Worm (Caenorhabditis elegans) whole organism, late embryonic: ENCODE results near the gene oxi-1.
A peak's percentile ranks its signal among the peaks of the same experiment; 100 is the strongest.

Experiments
- C38D4.7 ChIP-seq: fragments of 200-800 bp; sonication (Bioruptor generic); optimal IDR thresholded peaks from 2 replicates; lab custom pipeline; 2018; ENCODE audit warnings: mild to moderate bottlenecking, missing genetic modification characterization, moderate library complexity, missing compliant biosample characterization
- F13H6.1 ChIP-seq: sonication (generic microtip); optimal IDR thresholded peaks from 2 replicates; lab custom pipeline; 2016; ENCODE audit warnings: missing genetic modification characterization, missing compliant biosample characterization
- K02D7.2 ChIP-seq: sonication (generic microtip); optimal IDR thresholded peaks from 2 replicates; lab custom pipeline; 2017; ENCODE audit warnings: mild to moderate bottlenecking, missing genetic modification characterization, missing compliant biosample characterization
- T23F11.4 ChIP-seq: fragments of 200-800 bp; sonication (Bioruptor generic); optimal IDR thresholded peaks from 2 replicates; lab custom pipeline; 2018; ENCODE audit warnings: mild to moderate bottlenecking, missing genetic modification characterization, missing compliant biosample characterization
- Y22D7AL.16 ChIP-seq: sonication (generic microtip); optimal IDR thresholded peaks from 2 replicates; lab custom pipeline; 2016; ENCODE audit warnings: missing genetic modification characterization, missing compliant biosample characterization
- ahr-1 ChIP-seq: sonication (generic microtip); optimal IDR thresholded peaks from 2 replicates; lab custom pipeline; 2016; ENCODE audit warnings: missing genetic modification characterization, missing compliant biosample characterization
- ama-1 ChIP-seq: fragments of 150-350 bp; optimal IDR thresholded peaks from 2 replicates; lab custom pipeline; 2014
- ceh-14 ChIP-seq: sonication (generic microtip); optimal IDR thresholded peaks from 2 replicates; lab custom pipeline; 2016; ENCODE audit warnings: missing genotype, missing genetic modification characterization, missing compliant biosample characterization
- ceh-18 ChIP-seq: sonication (generic microtip); optimal IDR thresholded peaks from 2 replicates; lab custom pipeline; 2016; ENCODE audit warnings: missing genetic modification characterization, missing compliant biosample characterization
- ceh-2 ChIP-seq: sonication (generic microtip); optimal IDR thresholded peaks from 2 replicates; lab custom pipeline; 2016; ENCODE audit warnings: missing genotype, missing genetic modification characterization, missing compliant biosample characterization
- ceh-22 ChIP-seq: sonication (generic microtip); optimal IDR thresholded peaks from 2 replicates; lab custom pipeline; 2017; ENCODE audit warnings: missing biosample characterization, missing genetic modification characterization
- ceh-24 ChIP-seq: sonication (generic microtip); optimal IDR thresholded peaks from 2 replicates; lab custom pipeline; 2016; ENCODE audit warnings: mild to moderate bottlenecking, missing genetic modification characterization, missing compliant biosample characterization
- ceh-30 ChIP-seq: fragments of 150-350 bp; optimal IDR thresholded peaks from 2 replicates; lab custom pipeline; 2014; ENCODE audit warnings: missing biosample characterization, missing genetic modification characterization
- ceh-31 ChIP-seq: sonication (generic microtip); optimal IDR thresholded peaks from 2 replicates; lab custom pipeline; 2016; ENCODE audit warnings: missing genetic modification characterization, missing compliant biosample characterization
- ceh-34 ChIP-seq: sonication (generic microtip); optimal IDR thresholded peaks from 2 replicates; lab custom pipeline; 2016; ENCODE audit warnings: mild to moderate bottlenecking, missing genetic modification characterization, missing compliant biosample characterization
- ceh-45 ChIP-seq: fragments of 200-800 bp; sonication (Bioruptor generic); IDR thresholded peaks from 2 replicates; pipeline ENCODE4 v1.3.6; 2022; ENCODE audit warnings: missing genetic modification reagents, missing genetic modification characterization, missing compliant biosample characterization
- ceh-48 ChIP-seq: sonication (generic microtip); optimal IDR thresholded peaks from 2 replicates; lab custom pipeline; 2016; ENCODE audit warnings: missing genetic modification characterization, inconsistent platforms, missing compliant biosample characterization
- ceh-6 ChIP-seq: fragments of 200-800 bp; sonication (Bioruptor generic); optimal IDR thresholded peaks from 2 replicates; lab custom pipeline; 2018; ENCODE audit warnings: mild to moderate bottlenecking, missing genetic modification characterization, missing compliant biosample characterization
- che-1 ChIP-seq: sonication (generic microtip); optimal IDR thresholded peaks from 2 replicates; lab custom pipeline; 2016; ENCODE audit warnings: mild to moderate bottlenecking, missing genetic modification characterization, missing compliant biosample characterization
- dmd-4 ChIP-seq: sonication (generic microtip); optimal IDR thresholded peaks from 2 replicates; lab custom pipeline; 2016; ENCODE audit warnings: borderline replicate concordance, missing genetic modification characterization, missing compliant biosample characterization
- dve-1 ChIP-seq: sonication (generic microtip); optimal IDR thresholded peaks from 2 replicates; lab custom pipeline; 2017; ENCODE audit warnings: antibody characterized with exemption, mild to moderate bottlenecking, missing genetic modification characterization, missing compliant biosample characterization
- elt-2 ChIP-seq: sonication (generic microtip); optimal IDR thresholded peaks from 2 replicates; lab custom pipeline; 2016; ENCODE audit warnings: missing genetic modification reagents, missing genetic modification characterization, missing compliant biosample characterization
- elt-4 ChIP-seq: sonication (generic microtip); optimal IDR thresholded peaks from 2 replicates; lab custom pipeline; 2016; ENCODE audit warnings: missing genetic modification characterization, missing compliant biosample characterization
- ets-4 ChIP-seq: sonication (generic microtip); optimal IDR thresholded peaks from 2 replicates; lab custom pipeline; 2016; ENCODE audit warnings: missing genetic modification characterization, missing compliant biosample characterization
- eyg-1 ChIP-seq: sonication (generic microtip); optimal IDR thresholded peaks from 2 replicates; lab custom pipeline; 2016; ENCODE audit warnings: missing genotype, missing genetic modification characterization, missing compliant biosample characterization
- fax-1 ChIP-seq: sonication (generic microtip); optimal IDR thresholded peaks from 2 replicates; lab custom pipeline; 2016; ENCODE audit warnings: missing genotype, missing genetic modification characterization, missing compliant biosample characterization
- fkh-10 ChIP-seq: fragments of 150-350 bp; optimal IDR thresholded peaks from 2 replicates; lab custom pipeline; 2014; ENCODE audit warnings: missing biosample characterization, missing genetic modification reagents, missing genetic modification characterization
- fkh-6 ChIP-seq: sonication (generic microtip); optimal IDR thresholded peaks from 2 replicates; lab custom pipeline; 2016; ENCODE audit warnings: missing genetic modification characterization, missing compliant biosample characterization
- gmeb-2 ChIP-seq: sonication (generic microtip); optimal IDR thresholded peaks from 2 replicates; lab custom pipeline; 2016; ENCODE audit warnings: missing genetic modification characterization, inconsistent platforms, missing compliant biosample characterization
- hlh-15 ChIP-seq: sonication (generic microtip); optimal IDR thresholded peaks from 2 replicates; lab custom pipeline; 2016; ENCODE audit warnings: missing genetic modification characterization, missing compliant biosample characterization
- hlh-30 ChIP-seq: sonication (generic microtip); optimal IDR thresholded peaks from 2 replicates; lab custom pipeline; 2017; ENCODE audit warnings: antibody characterized with exemption, missing genetic modification characterization, missing compliant biosample characterization; ENCODE audit not compliant: insufficient read depth
- hlh-6 ChIP-seq: sonication (generic microtip); optimal IDR thresholded peaks from 2 replicates; lab custom pipeline; 2016; ENCODE audit warnings: missing genotype, missing genetic modification characterization, missing compliant biosample characterization
- hlh-8 ChIP-seq: sonication (generic microtip); optimal IDR thresholded peaks from 2 replicates; lab custom pipeline; 2016; ENCODE audit warnings: missing genotype, missing genetic modification characterization, missing compliant biosample characterization
- lin-11 ChIP-seq: fragments of 200-800 bp; sonication (Bioruptor generic); optimal IDR thresholded peaks from 2 replicates; lab custom pipeline; 2018; ENCODE audit warnings: mild to moderate bottlenecking, missing genetic modification characterization, missing compliant biosample characterization
- madf-2 ChIP-seq: sonication (generic microtip); optimal IDR thresholded peaks from 2 replicates; lab custom pipeline; 2017; ENCODE audit warnings: missing genetic modification characterization, missing compliant biosample characterization
- mec-3 ChIP-seq: sonication (generic microtip); optimal IDR thresholded peaks from 2 replicates; lab custom pipeline; 2016; ENCODE audit warnings: borderline replicate concordance, missing genetic modification characterization, missing compliant biosample characterization
- nhr-11 ChIP-seq: fragments of 150-350 bp; optimal IDR thresholded peaks from 2 replicates; lab custom pipeline; 2014; ENCODE audit warnings: missing biosample characterization, missing genetic modification characterization
- npax-4 ChIP-seq: sonication (generic microtip); optimal IDR thresholded peaks from 2 replicates; lab custom pipeline; 2016; ENCODE audit warnings: missing genetic modification characterization, missing compliant biosample characterization
- odd-2 ChIP-seq: sonication (generic microtip); optimal IDR thresholded peaks from 2 replicates; lab custom pipeline; 2017; ENCODE audit warnings: antibody characterized with exemption, mild to moderate bottlenecking, missing genetic modification characterization, missing compliant biosample characterization
- pat-9 ChIP-seq: fragments of 200-800 bp; sonication (Bioruptor generic); optimal IDR thresholded peaks from 2 replicates; lab custom pipeline; 2018; ENCODE audit warnings: mild to moderate bottlenecking, missing genetic modification characterization, moderate library complexity, missing compliant biosample characterization
- pax-1 ChIP-seq: fragments of 150-350 bp; optimal IDR thresholded peaks from 2 replicates; lab custom pipeline; 2014; ENCODE audit warnings: missing biosample characterization, missing genetic modification characterization
- pha-2 ChIP-seq: sonication (generic microtip); optimal IDR thresholded peaks from 2 replicates; lab custom pipeline; 2017; ENCODE audit warnings: mild to moderate bottlenecking, missing genetic modification characterization, missing compliant biosample characterization
- pqm-1 ChIP-seq: sonication (generic microtip); optimal IDR thresholded peaks from 2 replicates; lab custom pipeline; 2016; ENCODE audit warnings: missing genetic modification characterization, missing compliant biosample characterization
- pros-1 ChIP-seq: fragments of 150-350 bp; optimal IDR thresholded peaks from 2 replicates; lab custom pipeline; 2014; ENCODE audit warnings: missing biosample characterization, missing genetic modification reagents, missing genetic modification characterization
- ref-2 ChIP-seq: sonication (generic microtip); optimal IDR thresholded peaks from 2 replicates; lab custom pipeline; 2016; ENCODE audit warnings: missing genetic modification characterization, missing compliant biosample characterization
- rnt-1 ChIP-seq: sonication (generic microtip); optimal IDR thresholded peaks from 2 replicates; lab custom pipeline; 2016; ENCODE audit warnings: missing genetic modification characterization, missing compliant biosample characterization
- sdc-2 ChIP-seq: sonication (generic microtip); optimal IDR thresholded peaks from 2 replicates; lab custom pipeline; 2016; ENCODE audit warnings: missing genotype, missing genetic modification characterization, missing compliant biosample characterization
- sox-4 ChIP-seq: sonication (generic microtip); optimal IDR thresholded peaks from 2 replicates; lab custom pipeline; 2017; ENCODE audit warnings: mild to moderate bottlenecking, missing genetic modification characterization, inconsistent platforms, missing compliant biosample characterization
- syd-9 ChIP-seq: sonication (generic microtip); optimal IDR thresholded peaks from 2 replicates; lab custom pipeline; 2016; ENCODE audit warnings: mild to moderate bottlenecking, missing genetic modification characterization, moderate library complexity, missing compliant biosample characterization
- tbx-2 ChIP-seq: sonication (generic microtip); optimal IDR thresholded peaks from 2 replicates; lab custom pipeline; 2016; ENCODE audit warnings: missing genetic modification characterization, missing compliant biosample characterization
- tbx-7 ChIP-seq: sonication (generic microtip); optimal IDR thresholded peaks from 2 replicates; lab custom pipeline; 2016; ENCODE audit warnings: missing genotype, missing genetic modification characterization, missing compliant biosample characterization
- unc-3 ChIP-seq, 2 experiments: fragments of 200-800 bp in 1 of 2; sonication (Bioruptor generic) in 1 of 2; sonication (generic microtip) in 1 of 2; conservative IDR thresholded peaks in 1 of 2; optimal IDR thresholded peaks in 1 of 2; 2 replicates each; pipeline versions ENCODE4 v1.3.6 to Lab custom; 2016 to 2022; ENCODE audit warnings: missing compliant biosample characterization in 2 of 2, missing genetic modification characterization in 2 of 2, missing genetic modification reagents in 1 of 2
- unc-55 ChIP-seq: sonication (generic microtip); optimal IDR thresholded peaks from 2 replicates; lab custom pipeline; 2017; ENCODE audit warnings: missing biosample characterization, missing genetic modification reagents, missing genetic modification characterization
- unc-86 ChIP-seq: sonication (generic microtip); optimal IDR thresholded peaks from 2 replicates; lab custom pipeline; 2016; ENCODE audit warnings: missing genetic modification characterization, missing compliant biosample characterization

oxi-1 gene

DNA sequence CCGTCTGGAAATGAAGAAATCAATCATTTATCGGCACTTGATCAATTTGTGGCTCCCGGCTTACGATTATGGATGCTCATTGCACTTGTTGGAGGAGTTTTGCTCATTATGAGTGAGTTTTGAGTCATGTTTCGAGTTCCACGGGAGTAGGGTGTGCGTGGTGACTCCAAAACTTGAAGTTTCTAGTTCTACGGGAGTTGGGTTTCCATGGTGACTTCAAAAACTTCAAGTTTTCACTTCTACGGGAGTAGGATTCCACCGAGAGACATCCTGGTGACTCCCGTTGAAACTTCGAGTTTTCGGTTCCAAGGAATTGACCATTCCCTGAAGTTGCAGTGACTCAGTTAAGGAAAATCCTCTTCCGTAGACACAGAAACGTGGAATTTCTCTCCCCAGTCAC lies 1.3 kb upstream of the oxi-1 start:
- TF ChIP-seq ceh-22 (tag; lab: Kevin White, UChicago) (no peak), npax-4 (tag; lab: Kevin White, UChicago) (no peak), fkh-6 (tag; lab: Kevin White, UChicago) (peak; percentile 73), sox-4 (peak; percentile 3), ets-4 (tag; lab: Kevin White, UChicago) (peak; percentile 93), ceh-18 (tag; lab: Kevin White, UChicago) (peak; percentile 21), nhr-11 (tag; lab: Kevin White, UChicago) (no peak), pqm-1 (peak; percentile 78), ceh-2 (tag; lab: Kevin White, UChicago) (peak; percentile 97), pros-1 (tag; lab: Kevin White, UChicago) (no peak), madf-2 (tag; lab: Kevin White, UChicago) (peak; percentile 1), ceh-48 (peak; percentile 24), ceh-14 (tag; lab: Kevin White, UChicago) (peak; percentile 96), eyg-1 (tag; lab: Kevin White, UChicago) (peak; percentile 15), ceh-6 (GFP tag; lab: Kevin White, UChicago) (peak; percentile 60), syd-9 (tag; lab: Kevin White, UChicago) (peak; percentile 61), fax-1 (tag; lab: Kevin White, UChicago) (peak; percentile 95), ahr-1 (tag; lab: Kevin White, UChicago) (peak; percentile 86), hlh-15 (tag; lab: Kevin White, UChicago) (no peak), tbx-2 (tag; lab: Kevin White, UChicago) (peak; percentile 98), ceh-24 (no peak), pat-9 (tag; lab: Kevin White, UChicago) (no peak), hlh-8 (peak; percentile 88), unc-86 (tag; lab: Kevin White, UChicago) (peak; percentile 39), ama-1 (lab: Kevin White, UChicago) (no peak), Y22D7AL.16 (tag; lab: Kevin White, UChicago) (peak; percentile 46), sdc-2 (tag; lab: Kevin White, UChicago) (peak; percentile 51), ceh-31 (peak; percentile 99), tbx-7 (tag; lab: Kevin White, UChicago) (peak; percentile 95), elt-2 (tag; lab: Kevin White, UChicago) (peak; percentile 84), ceh-34 (tag; lab: Kevin White, UChicago) (peak; percentile 91), dve-1 (no peak), dmd-4 (peak; percentile 95), fkh-10 (no peak), hlh-30 (tag; lab: Kevin White, UChicago) (no peak), T23F11.4 (GFP tag; lab: Kevin White, UChicago) (no peak), mec-3 (tag; lab: Kevin White, UChicago) (peak; percentile 96), che-1 (tag; lab: Kevin White, UChicago) (no peak), odd-2 (no peak), pax-1 (no peak), gmeb-2 (tag; lab: Kevin White, UChicago) (peak; percentile 0), ceh-30 (no peak), hlh-6 (tag; lab: Kevin White, UChicago) (peak; percentile 85), rnt-1 (tag; lab: Kevin White, UChicago) (peak; percentile 95), unc-3 (GFP tag; conservative IDR thresholded peaks at IDR 0.05; lab: Robert Waterston, UW) (no peak), unc-3 (tag; optimal IDR thresholded peaks at IDR 0.05; lab: Kevin White, UChicago) (peak; percentile 49), F13H6.1 (tag; lab: Kevin White, UChicago) (peak; percentile 93), ceh-45 (GFP tag; lab: Robert Waterston, UW) (peak; percentile 26; the same call in 1 of the 2 replicates), K02D7.2 (tag; lab: Kevin White, UChicago) (no peak), pha-2 (peak; percentile 58), unc-55 (no peak), ref-2 (peak; percentile 95), elt-4 (peak; percentile 93), C38D4.7 (GFP tag; lab: Kevin White, UChicago) (peak; percentile 56), lin-11 (tag; lab: Kevin White, UChicago) (no peak)
